Fruit fly (Drosophila melanogaster) whole organism, embryonic: ENCODE data around the gene CG33172.

Experiments
- Abd-B ChIP-seq: fragments of 200-800 bp; sonication (Bioruptor generic); optimal IDR thresholded peaks from 2 replicates; lab custom pipeline; 2018; ENCODE audit warnings: missing biosample characterization, mild to moderate bottlenecking, missing genetic modification characterization, moderate library complexity
- BEAF-32 ChIP-seq: fragments of 200-800 bp; sonication (Bioruptor generic); optimal IDR thresholded peaks from 3 replicates; lab custom pipeline; 2017; ENCODE audit warnings: missing biosample characterization, missing genetic modification characterization, mild to moderate bottlenecking, moderate library complexity, missing genetic modification reagents
- C15 ChIP-seq: fragments of 200-800 bp; sonication (Bioruptor generic); IDR thresholded peaks from 3 replicates; pipeline ENCODE4 v1.3.6; 2022; ENCODE audit warnings: missing biosample characterization, missing genetic modification characterization
- CG11247 ChIP-seq: fragments of 200-800 bp; sonication (Bioruptor generic); IDR thresholded peaks from 2 replicates; pipeline ENCODE4 v1.3.6; 2022; ENCODE audit warnings: missing biosample characterization, missing genetic modification characterization
- CG11695 ChIP-seq: fragments of 200-800 bp; sonication (Bioruptor generic); IDR thresholded peaks from 3 replicates; pipeline ENCODE4 v1.3.6; 2022; ENCODE audit warnings: missing biosample characterization, missing genetic modification characterization
- CG12104 ChIP-seq: fragments of 200-800 bp; sonication (Bioruptor generic); optimal IDR thresholded peaks from 3 replicates; lab custom pipeline; 2016; ENCODE audit warnings: missing biosample characterization, missing genetic modification characterization
- CG13287 ChIP-seq: fragments of 200-800 bp; sonication (Bioruptor generic); IDR thresholded peaks from 2 replicates; pipeline ENCODE4 v1.3.6; 2022; ENCODE audit warnings: missing biosample characterization, missing genetic modification characterization; ENCODE audit not compliant: partially characterized antibody
- CG15696 ChIP-seq: fragments of 200-800 bp; sonication (Bioruptor generic); optimal IDR thresholded peaks from 2 replicates; lab custom pipeline; 2019; ENCODE audit warnings: missing biosample characterization, mild to moderate bottlenecking, missing genetic modification characterization, moderate library complexity
- CG1603 ChIP-seq: fragments of 200-800 bp; sonication (Bioruptor generic); optimal IDR thresholded peaks from 2 replicates; lab custom pipeline; 2019; ENCODE audit warnings: missing biosample characterization, mild to moderate bottlenecking, missing genetic modification characterization, moderate library complexity
- CG17328 ChIP-seq: fragments of 200-800 bp; sonication (Bioruptor generic); IDR thresholded peaks from 2 replicates; pipeline ENCODE4 v1.3.6; 2022; ENCODE audit warnings: missing biosample characterization, missing genetic modification characterization
- CG18011 ChIP-seq: fragments of 200-800 bp; sonication (Bioruptor generic); optimal IDR thresholded peaks from 2 replicates; lab custom pipeline; 2017; ENCODE audit warnings: missing biosample characterization, missing genetic modification characterization, mild to moderate bottlenecking, moderate library complexity, missing genotype
- CG18476 ChIP-seq: fragments of 200-800 bp; sonication (Bioruptor generic); optimal IDR thresholded peaks from 2 replicates; lab custom pipeline; 2016; ENCODE audit warnings: missing biosample characterization, mild to moderate bottlenecking, missing genetic modification characterization
- CG2116 ChIP-seq: fragments of 200-800 bp; sonication (Bioruptor generic); optimal IDR thresholded peaks from 3 replicates; lab custom pipeline; 2018; ENCODE audit warnings: missing biosample characterization, mild to moderate bottlenecking, missing genetic modification characterization
- CG2120 ChIP-seq: fragments of 200-800 bp; sonication (Bioruptor generic); optimal IDR thresholded peaks from 3 replicates; lab custom pipeline; 2016; ENCODE audit warnings: missing biosample characterization, missing genetic modification characterization
- CG3163 ChIP-seq: fragments of 200-800 bp; sonication (Bioruptor generic); optimal IDR thresholded peaks from 3 replicates; lab custom pipeline; 2016; ENCODE audit warnings: missing biosample characterization, missing genetic modification characterization
- CG3847 ChIP-seq: fragments of 200-800 bp; sonication (Bioruptor generic); IDR thresholded peaks from 2 replicates; pipeline ENCODE4 v1.3.6; 2022; ENCODE audit warnings: missing biosample characterization, missing genetic modification characterization
- CG43689 ChIP-seq: fragments of 200-800 bp; sonication (Bioruptor generic); IDR thresholded peaks from 2 replicates; pipeline ENCODE4 v1.3.6; 2022; ENCODE audit warnings: missing biosample characterization, missing genetic modification characterization
- CG4617 ChIP-seq: fragments of 200-800 bp; sonication (Bioruptor generic); optimal IDR thresholded peaks from 3 replicates; lab custom pipeline; 2016; ENCODE audit warnings: missing biosample characterization, missing genetic modification characterization, borderline replicate concordance
- CG6765 ChIP-seq: fragments of 200-800 bp; sonication (Bioruptor generic); optimal IDR thresholded peaks from 3 replicates; lab custom pipeline; 2017; ENCODE audit warnings: missing biosample characterization, mild to moderate bottlenecking, missing genetic modification characterization
- CG7786 ChIP-seq: fragments of 200-800 bp; sonication (Bioruptor generic); optimal IDR thresholded peaks from 2 replicates; lab custom pipeline; 2016; ENCODE audit warnings: missing biosample characterization, missing genetic modification characterization
- CG8089 ChIP-seq: fragments of 200-800 bp; sonication (Bioruptor generic); optimal IDR thresholded peaks from 3 replicates; lab custom pipeline; 2016; ENCODE audit warnings: missing biosample characterization, missing genetic modification characterization
- CG8281 ChIP-seq: fragments of 200-800 bp; sonication (Bioruptor generic); optimal IDR thresholded peaks from 2 replicates; lab custom pipeline; 2018; ENCODE audit warnings: missing biosample characterization, mild to moderate bottlenecking, missing genetic modification characterization, moderate library complexity
- CG9797 ChIP-seq: fragments of 200-800 bp; sonication (Bioruptor generic); optimal IDR thresholded peaks from 3 replicates; lab custom pipeline; 2018; ENCODE audit warnings: missing biosample characterization, mild to moderate bottlenecking, missing genetic modification characterization
- D19A ChIP-seq: fragments of 200-800 bp; optimal IDR thresholded peaks from 3 replicates; lab custom pipeline; 2019; ENCODE audit warnings: missing biosample characterization, mild to moderate bottlenecking, missing genetic modification characterization, moderate library complexity
- Dip2 ChIP-seq: fragments of 200-800 bp; sonication (Bioruptor generic); IDR thresholded peaks from 2 replicates; pipeline ENCODE4 v1.3.6; 2022; ENCODE audit warnings: missing biosample characterization, missing genetic modification characterization
- Doc3 ChIP-seq: fragments of 200-800 bp; sonication (Bioruptor generic); IDR thresholded peaks from 3 replicates; pipeline ENCODE4 v1.3.6; 2022; ENCODE audit warnings: missing biosample characterization, missing genetic modification characterization; ENCODE audit not compliant: partially characterized antibody
- Dp ChIP-seq: fragments of 200-800 bp; sonication (Bioruptor generic); optimal IDR thresholded peaks from 2 replicates; lab custom pipeline; 2018; ENCODE audit warnings: missing biosample characterization, mild to moderate bottlenecking, missing genetic modification characterization, moderate library complexity
- Dref ChIP-seq: fragments of 200-800 bp; sonication (Bioruptor generic); IDR thresholded peaks from 2 replicates; pipeline ENCODE4 v1.3.6; 2022; ENCODE audit warnings: missing biosample characterization, missing genetic modification characterization
- Hr78 ChIP-seq, 2 experiments: fragments of 200-800 bp in 1 of 2; fragments of >200 bp in 1 of 2; sonication (Bioruptor generic) in 1 of 2; optimal IDR thresholded peaks; 2 replicates each; lab custom pipeline; 2017 to 2019; ENCODE audit warnings: missing biosample characterization in 2 of 2, missing genetic modification characterization in 2 of 2, mild to moderate bottlenecking in 1 of 2, moderate library complexity in 1 of 2
- MTF-1 ChIP-seq: fragments of 200-800 bp; sonication (Bioruptor generic); optimal IDR thresholded peaks from 2 replicates; lab custom pipeline; 2018; ENCODE audit warnings: missing biosample characterization, mild to moderate bottlenecking, missing genetic modification characterization, borderline replicate concordance
- Myb ChIP-seq: fragments of 200-800 bp; sonication (Bioruptor generic); optimal IDR thresholded peaks from 2 replicates; lab custom pipeline; 2016; ENCODE audit warnings: missing biosample characterization, missing genetic modification characterization
- al ChIP-seq: fragments of 200-800 bp; sonication (Bioruptor generic); IDR thresholded peaks from 2 replicates; pipeline ENCODE4 v1.3.6; 2022; ENCODE audit warnings: missing biosample characterization, missing genetic modification characterization
- chinmo ChIP-seq: fragments of 200-800 bp; sonication (Bioruptor generic); IDR thresholded peaks from 4 replicates; pipeline ENCODE4 v1.3.6; 2022; ENCODE audit warnings: missing biosample characterization, missing genetic modification characterization; ENCODE audit not compliant: partially characterized antibody
- crp ChIP-seq, 2 experiments: fragments of 200-800 bp; sonication (Bioruptor generic); optimal IDR thresholded peaks; 2 replicates in 1 of 2; 3 replicates in 1 of 2; lab custom pipeline; 2017; ENCODE audit warnings: missing biosample characterization in 2 of 2, missing genetic modification characterization in 2 of 2, mild to moderate bottlenecking in 1 of 2, moderate library complexity in 1 of 2
- cwo ChIP-seq: fragments of 200-800 bp; sonication (Bioruptor generic); optimal IDR thresholded peaks from 3 replicates; lab custom pipeline; 2017; ENCODE audit warnings: missing biosample characterization, missing genetic modification characterization, mild to moderate bottlenecking, moderate library complexity, missing genetic modification reagents
- da ChIP-seq: fragments of 200-800 bp; sonication (Bioruptor generic); optimal IDR thresholded peaks from 2 replicates; lab custom pipeline; 2016; ENCODE audit warnings: missing biosample characterization, missing genetic modification characterization
- dati ChIP-seq: fragments of 200-800 bp; sonication (Bioruptor generic); IDR thresholded peaks from 2 replicates; pipeline ENCODE4 v1.3.6; 2022; ENCODE audit warnings: missing biosample characterization, missing genetic modification characterization
- en ChIP-seq: fragments of 200-800 bp; sonication (Bioruptor generic); optimal IDR thresholded peaks from 2 replicates; lab custom pipeline; 2016; ENCODE audit warnings: missing biosample characterization, missing genetic modification characterization
- nmo ChIP-seq: fragments of 200-800 bp; sonication (Bioruptor generic); optimal IDR thresholded peaks from 2 replicates; lab custom pipeline; 2018; ENCODE audit warnings: missing biosample characterization, mild to moderate bottlenecking, missing genetic modification characterization, moderate library complexity
- odd ChIP-seq: fragments of 200-800 bp; sonication (Bioruptor generic); optimal IDR thresholded peaks from 2 replicates; lab custom pipeline; 2017; ENCODE audit warnings: missing biosample characterization, mild to moderate bottlenecking, missing genetic modification characterization
- otp ChIP-seq: fragments of 200-800 bp; sonication (Bioruptor generic); IDR thresholded peaks from 3 replicates; pipeline ENCODE4, ENCODE4 v1.3.6; 2022; ENCODE audit warnings: missing biosample characterization, missing genetic modification characterization
- p53 ChIP-seq: fragments of 200-800 bp; sonication (Bioruptor generic); optimal IDR thresholded peaks from 2 replicates; lab custom pipeline; 2016; ENCODE audit warnings: missing biosample characterization, missing genetic modification characterization
- pnt ChIP-seq: fragments of 200-800 bp; sonication (Bioruptor generic); optimal IDR thresholded peaks from 3 replicates; lab custom pipeline; 2016; ENCODE audit warnings: missing biosample characterization, missing genetic modification characterization
- scrt ChIP-seq: fragments of 200-800 bp; sonication (Bioruptor generic); optimal IDR thresholded peaks from 2 replicates; lab custom pipeline; 2018; ENCODE audit warnings: missing biosample characterization, mild to moderate bottlenecking, missing genetic modification characterization, moderate library complexity
- seq ChIP-seq: fragments of 200-800 bp; sonication (Bioruptor generic); IDR thresholded peaks from 2 replicates; pipeline ENCODE4 v1.3.6; 2022; ENCODE audit warnings: missing biosample characterization, missing genetic modification characterization
- slp2 ChIP-seq: fragments of 200-800 bp; sonication (Bioruptor generic); optimal IDR thresholded peaks from 2 replicates; lab custom pipeline; 2016; ENCODE audit warnings: missing biosample characterization, missing genetic modification characterization
- sug ChIP-seq: fragments of 200-800 bp; optimal IDR thresholded peaks from 2 replicates; lab custom pipeline; 2019; ENCODE audit warnings: missing biosample characterization, mild to moderate bottlenecking, missing genetic modification characterization, moderate library complexity
- unc-4 ChIP-seq: fragments of 200-800 bp; sonication (Bioruptor generic); IDR thresholded peaks from 2 replicates; pipeline ENCODE4 v1.3.6; 2022; ENCODE audit warnings: missing biosample characterization, missing genetic modification characterization; ENCODE audit not compliant: partially characterized antibody

Gene CG33172

dm6 chrX:15788235-15789187 is 19.0 kb downstream of the CG33172 start, which contains the start of gene Rhp (continued):
- TF ChIP-seq pnt (GFP tag; lab: Kevin White, UChicago) (no peak), Dref (GFP tag; lab: Robert Waterston, UW) (no peak), BEAF-32 (GFP tag; lab: Kevin White, UChicago) (peak; percentile 11), unc-4 (GFP tag; lab: Robert Waterston, UW) (no peak), CG18011 (GFP tag; lab: Kevin White, UChicago) (no peak), CG12104 (peak; percentile 32), CG1603 (tag; lab: Kevin White, UChicago) (peak; percentile 73), MTF-1 (peak; percentile 83), sug (tag; lab: Kevin White, UChicago) (no peak), da (no peak), CG8089 (GFP tag; lab: Kevin White, UChicago) (no peak), cwo (no peak), CG3847 (GFP tag; lab: Robert Waterston, UW) (no peak), D19A (tag; lab: Kevin White, UChicago) (peak; percentile 47), CG7786 (no peak), crp (GFP tag; optimal IDR thresholded peaks at IDR 0.05; lab: Kevin White, UChicago) (no peak), Hr78 (GFP tag; optimal IDR thresholded peaks at IDR 0.05; lab: Kevin White, UChicago) (no peak), CG11247 (GFP tag; lab: Robert Waterston, UW) (no peak), CG15696 (peak; percentile 75), Dip2 (GFP tag; lab: Robert Waterston, UW) (no peak), seq (GFP tag; lab: Robert Waterston, UW) (no peak), CG13287 (peak; percentile 25; the same call in 1 of the 2 replicates), scrt (peak; percentile 3), CG17328 (no peak; the same call in 1 of the 2 replicates), CG2120 (GFP tag; lab: Kevin White, UChicago) (no peak), otp (GFP tag; lab: Robert Waterston, UW) (no peak), CG8281 (peak; percentile 18), C15 (no peak), slp2 (GFP tag; lab: Kevin White, UChicago) (no peak), CG4617 (GFP tag; lab: Kevin White, UChicago) (no peak), Myb (GFP tag; lab: Kevin White, UChicago) (peak; percentile 19), CG2116 (peak; percentile 45), chinmo (GFP tag; lab: Robert Waterston, UW) (0 out of 4 replicates have a peak, but pooled peaks have one; percentile 41), odd (GFP tag; lab: Kevin White, UChicago) (peak; percentile 58), CG11695 (0 out of 3 replicates have a peak, but pooled peaks have one; percentile 34), Abd-B (GFP tag; lab: Kevin White, UChicago) (no peak), CG18476 (GFP tag; lab: Kevin White, UChicago) (no peak), CG9797 (GFP tag; lab: Kevin White, UChicago) (peak; percentile 61), Dp (GFP tag; lab: Kevin White, UChicago) (no peak), p53 (GFP tag; lab: Kevin White, UChicago) (no peak), al (no peak), CG6765 (GFP tag; lab: Kevin White, UChicago) (no peak), CG3163 (GFP tag; lab: Kevin White, UChicago) (no peak), Doc3 (GFP tag; lab: Robert Waterston, UW) (no peak), dati (GFP tag; lab: Robert Waterston, UW) (no peak), CG43689 (no peak), en (GFP tag; lab: Kevin White, UChicago) (no peak), nmo (no peak)
